Fruit fly (Drosophila melanogaster) whole organism, embryonic: ENCODE data around the gene CG3662.

Source experiments
- CG10267 ChIP-seq: fragments of 200-800 bp; sonication (Bioruptor generic); optimal IDR thresholded peaks from 2 replicates; lab custom pipeline; 2018; ENCODE audit warnings: missing biosample characterization, mild to moderate bottlenecking, missing genetic modification characterization, moderate library complexity
- CG10565 ChIP-seq: fragments of 200-800 bp; sonication (Bioruptor generic); optimal IDR thresholded peaks from 3 replicates; lab custom pipeline; 2016; ENCODE audit warnings: missing biosample characterization, mild to moderate bottlenecking, missing genetic modification characterization
- CG10654 ChIP-seq: fragments of 200-800 bp; sonication (Bioruptor generic); optimal IDR thresholded peaks from 2 replicates; lab custom pipeline; 2016; ENCODE audit warnings: missing biosample characterization, missing genetic modification characterization
- CG11560 ChIP-seq: fragments of 200-800 bp; sonication (Bioruptor generic); IDR thresholded peaks from 3 replicates; pipeline ENCODE4 v1.3.6; 2022; ENCODE audit warnings: missing biosample characterization, missing genetic modification characterization
- CG12391 ChIP-seq: fragments of 200-800 bp; sonication (Bioruptor generic); optimal IDR thresholded peaks from 3 replicates; lab custom pipeline; 2018; ENCODE audit warnings: missing biosample characterization, mild to moderate bottlenecking, missing genetic modification characterization, moderate library complexity
- CG12769 ChIP-seq: fragments of 200-800 bp; sonication (Bioruptor generic); optimal IDR thresholded peaks from 2 replicates; lab custom pipeline; 2019; ENCODE audit warnings: missing biosample characterization, mild to moderate bottlenecking, missing genetic modification characterization, moderate library complexity
- CG12942 ChIP-seq: fragments of 200-800 bp; sonication (Bioruptor generic); optimal IDR thresholded peaks from 3 replicates; lab custom pipeline; 2016; ENCODE audit warnings: missing biosample characterization, missing genetic modification characterization
- CG13624 ChIP-seq: fragments of 200-800 bp; sonication (Bioruptor generic); optimal IDR thresholded peaks from 2 replicates; lab custom pipeline; 2016; ENCODE audit warnings: missing biosample characterization, missing genetic modification characterization
- CG15011 ChIP-seq: fragments of 200-800 bp; sonication (Bioruptor generic); optimal IDR thresholded peaks from 3 replicates; lab custom pipeline; 2018; ENCODE audit warnings: missing biosample characterization, mild to moderate bottlenecking, missing genetic modification characterization
- CG17829 ChIP-seq: fragments of 200-800 bp; optimal IDR thresholded peaks from 2 replicates; lab custom pipeline; 2019; ENCODE audit warnings: missing biosample characterization, mild to moderate bottlenecking, missing genetic modification characterization, moderate library complexity
- CG18599 ChIP-seq: fragments of 200-800 bp; sonication (Bioruptor generic); optimal IDR thresholded peaks from 3 replicates; lab custom pipeline; 2017; ENCODE audit warnings: missing biosample characterization, missing genetic modification characterization, mild to moderate bottlenecking, moderate library complexity, missing genetic modification reagents
- CG18764 ChIP-seq: fragments of 200-800 bp; sonication (Bioruptor generic); optimal IDR thresholded peaks from 3 replicates; lab custom pipeline; 2016; ENCODE audit warnings: missing biosample characterization, missing genetic modification characterization
- CG2120 ChIP-seq: fragments of 200-800 bp; sonication (Bioruptor generic); optimal IDR thresholded peaks from 3 replicates; lab custom pipeline; 2016; ENCODE audit warnings: missing biosample characterization, missing genetic modification characterization
- CG2202 ChIP-seq: fragments of 200-800 bp; sonication (Bioruptor generic); optimal IDR thresholded peaks from 2 replicates; lab custom pipeline; 2018; ENCODE audit warnings: missing biosample characterization, mild to moderate bottlenecking, missing genetic modification characterization
- CG2875 ChIP-seq: fragments of 200-800 bp; sonication (Bioruptor generic); optimal IDR thresholded peaks from 2 replicates; lab custom pipeline; 2017; ENCODE audit warnings: missing biosample characterization, mild to moderate bottlenecking, missing genetic modification characterization, missing genetic modification reagents
- CG34376 ChIP-seq: fragments of 200-800 bp; sonication (Bioruptor generic); optimal IDR thresholded peaks from 2 replicates; lab custom pipeline; 2018; ENCODE audit warnings: missing biosample characterization, mild to moderate bottlenecking, missing genetic modification characterization
- CG3726 ChIP-seq: fragments of 200-800 bp; sonication (Bioruptor generic); IDR thresholded peaks from 3 replicates; pipeline ENCODE4, ENCODE4 v1.3.6; 2022; ENCODE audit warnings: missing biosample characterization, missing genetic modification characterization
- CG3847 ChIP-seq: fragments of 200-800 bp; sonication (Bioruptor generic); IDR thresholded peaks from 2 replicates; pipeline ENCODE4 v1.3.6; 2022; ENCODE audit warnings: missing biosample characterization, missing genetic modification characterization
- CG5953 ChIP-seq: fragments of 200-800 bp; sonication (Bioruptor generic); IDR thresholded peaks from 2 replicates; pipeline ENCODE4 v1.3.6; 2022; ENCODE audit warnings: missing biosample characterization, missing genetic modification characterization
- CG6175 ChIP-seq: fragments of 200-800 bp; sonication (Bioruptor generic); IDR thresholded peaks from 3 replicates; pipeline ENCODE4 v1.3.6; 2022; ENCODE audit warnings: missing biosample characterization, missing genetic modification characterization
- CG8281 ChIP-seq: fragments of 200-800 bp; sonication (Bioruptor generic); optimal IDR thresholded peaks from 2 replicates; lab custom pipeline; 2018; ENCODE audit warnings: missing biosample characterization, mild to moderate bottlenecking, missing genetic modification characterization, moderate library complexity
- CG8388 ChIP-seq: fragments of 200-800 bp; sonication (Bioruptor generic); optimal IDR thresholded peaks from 2 replicates; lab custom pipeline; 2019; ENCODE audit warnings: missing biosample characterization, mild to moderate bottlenecking, missing genetic modification characterization, moderate library complexity
- Chrac-16 ChIP-seq: fragments of 200-800 bp; sonication (Bioruptor generic); optimal IDR thresholded peaks from 3 replicates; lab custom pipeline; 2016; ENCODE audit warnings: missing biosample characterization, missing genetic modification characterization
- H15 ChIP-seq: fragments of 200-800 bp; sonication (Bioruptor generic); IDR thresholded peaks from 3 replicates; pipeline ENCODE4 v1.3.6; 2022; ENCODE audit warnings: missing biosample characterization, missing genetic modification characterization
- HLHmδ ChIP-seq: fragments of 200-800 bp; sonication (Bioruptor generic); optimal IDR thresholded peaks from 2 replicates; lab custom pipeline; 2018; ENCODE audit warnings: missing biosample characterization, mild to moderate bottlenecking, missing genetic modification characterization, moderate library complexity
- Mrtf ChIP-seq: fragments of 200-800 bp; sonication (Bioruptor generic); IDR thresholded peaks from 3 replicates; pipeline ENCODE4 v1.3.6; 2022; ENCODE audit warnings: missing biosample characterization, missing genetic modification characterization
- Myb ChIP-seq: fragments of 200-800 bp; sonication (Bioruptor generic); optimal IDR thresholded peaks from 2 replicates; lab custom pipeline; 2016; ENCODE audit warnings: missing biosample characterization, missing genetic modification characterization
- amos ChIP-seq: fragments of 200-800 bp; sonication (Bioruptor generic); IDR thresholded peaks from 2 replicates; pipeline ENCODE4 v1.3.6; 2022; ENCODE audit warnings: missing biosample characterization, missing genetic modification characterization; ENCODE audit not compliant: partially characterized antibody
- ap ChIP-seq: fragments of 200-800 bp; sonication (Bioruptor generic); IDR thresholded peaks from 2 replicates; pipeline ENCODE4 v1.3.6; 2022; ENCODE audit warnings: missing biosample characterization, missing genetic modification characterization
- cato ChIP-seq: fragments of 200-800 bp; sonication (Bioruptor generic); optimal IDR thresholded peaks from 2 replicates; lab custom pipeline; 2016; ENCODE audit warnings: missing biosample characterization, missing genetic modification characterization, borderline replicate concordance
- crc ChIP-seq: fragments of 200-800 bp; sonication (Bioruptor generic); optimal IDR thresholded peaks from 2 replicates; lab custom pipeline; 2016; ENCODE audit warnings: missing biosample characterization, missing genetic modification characterization
- dpn ChIP-seq, 2 experiments: fragments of 200-800 bp; sonication (Bioruptor generic); optimal IDR thresholded peaks; 3 replicates each; lab custom pipeline; 2016; ENCODE audit warnings: missing biosample characterization in 2 of 2, missing genetic modification characterization in 2 of 2
- esg ChIP-seq: fragments of 200-800 bp; sonication (Bioruptor generic); conservative IDR thresholded peaks from 2 replicates; pipeline ENCODE4 v1.3.6; 2022; ENCODE audit warnings: missing biosample characterization, missing genetic modification characterization
- exex ChIP-seq: fragments of 200-800 bp; sonication (Bioruptor generic); optimal IDR thresholded peaks from 4 replicates; lab custom pipeline; 2018; ENCODE audit warnings: missing biosample characterization, mild to moderate bottlenecking, missing genetic modification characterization, moderate library complexity
- eyg ChIP-seq: fragments of 200-800 bp; sonication (Bioruptor generic); optimal IDR thresholded peaks from 3 replicates; lab custom pipeline; 2016; ENCODE audit warnings: missing biosample characterization, missing genetic modification characterization
- fd102C ChIP-seq: fragments of 200-800 bp; sonication (Bioruptor generic); optimal IDR thresholded peaks from 2 replicates; lab custom pipeline; 2018; ENCODE audit warnings: missing biosample characterization, mild to moderate bottlenecking, missing genetic modification characterization, moderate library complexity
- gfzf ChIP-seq: fragments of 200-800 bp; sonication (Bioruptor generic); optimal IDR thresholded peaks from 2 replicates; lab custom pipeline; 2016; ENCODE audit warnings: missing biosample characterization, mild to moderate bottlenecking, missing genetic modification characterization, moderate library complexity
- gt ChIP-seq: fragments of 200-800 bp; sonication (Bioruptor generic); IDR thresholded peaks from 2 replicates; pipeline ENCODE4 v1.3.6; 2022; ENCODE audit warnings: missing biosample characterization, missing genetic modification characterization
- ham ChIP-seq: fragments of 200-800 bp; sonication (Bioruptor generic); IDR thresholded peaks from 2 replicates; pipeline ENCODE4 v1.3.6; 2022; ENCODE audit warnings: missing biosample characterization, missing genetic modification characterization
- knrl ChIP-seq: fragments of 200-800 bp; sonication (Bioruptor generic); IDR thresholded peaks from 3 replicates; pipeline ENCODE4 v1.3.6; 2022; ENCODE audit warnings: missing biosample characterization, missing genetic modification characterization; ENCODE audit not compliant: partially characterized antibody
- mirr ChIP-seq: fragments of 200-800 bp; sonication (Bioruptor generic); optimal IDR thresholded peaks from 3 replicates; lab custom pipeline; 2018; ENCODE audit warnings: missing biosample characterization, mild to moderate bottlenecking, missing genetic modification characterization
- nmo ChIP-seq: fragments of 200-800 bp; sonication (Bioruptor generic); optimal IDR thresholded peaks from 2 replicates; lab custom pipeline; 2018; ENCODE audit warnings: missing biosample characterization, mild to moderate bottlenecking, missing genetic modification characterization, moderate library complexity
- nom ChIP-seq: fragments of 200-800 bp; sonication (Bioruptor generic); optimal IDR thresholded peaks from 2 replicates; lab custom pipeline; 2017; ENCODE audit warnings: missing biosample characterization, missing genetic modification characterization, mild to moderate bottlenecking, moderate library complexity, missing genetic modification reagents
- ranshi ChIP-seq: fragments of 200-800 bp; sonication (Bioruptor generic); IDR thresholded peaks from 2 replicates; pipeline ENCODE4 v1.3.6; 2022; ENCODE audit warnings: missing biosample characterization, missing genetic modification characterization
- sens ChIP-seq: fragments of 200-800 bp; sonication (Bioruptor generic); peaks from one replicate; lab custom pipeline; 2016; ENCODE audit warnings: missing biosample characterization, missing genetic modification characterization
- sim ChIP-seq: fragments of 200-800 bp; sonication (Bioruptor generic); IDR thresholded peaks from 2 replicates; pipeline ENCODE4 v1.3.6; 2022; ENCODE audit warnings: missing biosample characterization, missing genetic modification characterization
- sna ChIP-seq: fragments of 200-800 bp; sonication (Bioruptor generic); IDR thresholded peaks from 2 replicates; pipeline ENCODE4 v1.3.6; 2022; ENCODE audit warnings: missing biosample characterization, missing genetic modification characterization; ENCODE audit not compliant: partially characterized antibody
- stwl ChIP-seq: fragments of 200-800 bp; sonication (Bioruptor generic); optimal IDR thresholded peaks from 3 replicates; lab custom pipeline; 2018; ENCODE audit warnings: missing biosample characterization, mild to moderate bottlenecking, missing genetic modification characterization, moderate library complexity
- tin ChIP-seq: fragments of 200-800 bp; sonication (Bioruptor generic); optimal IDR thresholded peaks from 3 replicates; lab custom pipeline; 2016; ENCODE audit warnings: missing biosample characterization, missing genetic modification characterization
- wek ChIP-seq: fragments of 200-800 bp; sonication (Bioruptor generic); optimal IDR thresholded peaks from 3 replicates; lab custom pipeline; 2018; ENCODE audit warnings: missing biosample characterization, mild to moderate bottlenecking, missing genetic modification characterization, moderate library complexity
- zen2 ChIP-seq: fragments of 200-800 bp; sonication (Bioruptor generic); IDR thresholded peaks from 3 replicates; pipeline ENCODE4 v1.3.6; 2022; ENCODE audit warnings: missing biosample characterization, missing genetic modification characterization; ENCODE audit not compliant: partially characterized antibody

Gene CG3662

dm6 chr2L:856001-856400 is 34.9 kb downstream of the CG3662 start (continued):
- TF ChIP-seq CG18764 (GFP tag; lab: Kevin White, UChicago) = no peak
- no peak for TF ChIP-seq CG3726 (GFP tag; lab: Robert Waterston, UW)
- TF ChIP-seq CG13624 (GFP tag; lab: Kevin White, UChicago) = no peak
- no peak for TF ChIP-seq gfzf (GFP tag; lab: Kevin White, UChicago)
- TF ChIP-seq CG12942 (GFP tag; lab: Kevin White, UChicago) = no peak
- no peak for TF ChIP-seq mirr (GFP tag; lab: Kevin White, UChicago)
- no peak for TF ChIP-seq cato (GFP tag; lab: Kevin White, UChicago)
- TF ChIP-seq CG18599 = peak; percentile 77
- no peak for TF ChIP-seq ap (GFP tag; lab: Robert Waterston, UW)
- no peak for TF ChIP-seq zen2
- no peak for TF ChIP-seq CG17829
- no peak for TF ChIP-seq amos (GFP tag; lab: Robert Waterston, UW)
- TF ChIP-seq esg = no peak
- no peak for TF ChIP-seq CG8388
- TF ChIP-seq CG2875 (GFP tag; lab: Kevin White, UChicago) = peak; percentile 40
- peak; percentile 60 for TF ChIP-seq CG12769 (tag; lab: Kevin White, UChicago)
- TF ChIP-seq CG2202 (tag; lab: Kevin White, UChicago) = peak; percentile 0
- TF ChIP-seq CG8281 (tag; lab: Kevin White, UChicago) = no peak
- no peak for TF ChIP-seq sna (GFP tag; lab: Robert Waterston, UW)
- no peak for TF ChIP-seq Mrtf (GFP tag; lab: Robert Waterston, UW)
- TF ChIP-seq nmo = no peak
- TF ChIP-seq CG2120 (GFP tag; lab: Kevin White, UChicago) = peak; percentile 33
- no peak for TF ChIP-seq crc (GFP tag; lab: Kevin White, UChicago)
- 0 out of 2 replicates have a peak, but pooled peaks have one; percentile 24 for TF ChIP-seq sim (GFP tag; lab: Robert Waterston, UW)
- TF ChIP-seq CG10654 (GFP tag; lab: Kevin White, UChicago) = no peak
- TF ChIP-seq sens (GFP tag; lab: Kevin White, UChicago) = peak; percentile 82
- no peak for TF ChIP-seq CG6175 (GFP tag; lab: Robert Waterston, UW)
- peak; percentile 74 for TF ChIP-seq HLHmδ
- TF ChIP-seq CG15011 (GFP tag; lab: Kevin White, UChicago) = no peak
- TF ChIP-seq knrl (GFP tag; lab: Robert Waterston, UW) = no peak
- no peak for TF ChIP-seq nom (GFP tag; lab: Kevin White, UChicago)
- TF ChIP-seq CG3847 (GFP tag; lab: Robert Waterston, UW) = no peak
- no peak for TF ChIP-seq CG11560 (tag; lab: Robert Waterston, UW)
- TF ChIP-seq ham (GFP tag; lab: Robert Waterston, UW) = no peak
- no peak for TF ChIP-seq CG12391 (tag; lab: Kevin White, UChicago)
- no peak for TF ChIP-seq CG10565
- no peak for TF ChIP-seq ranshi (GFP tag; lab: Robert Waterston, UW)
- TF ChIP-seq CG34376 (GFP tag; lab: Kevin White, UChicago) = no peak
- TF ChIP-seq eyg (GFP tag; lab: Kevin White, UChicago) = no peak
- no peak for TF ChIP-seq exex (tag; lab: Kevin White, UChicago)
- peak; percentile 25 for TF ChIP-seq wek (GFP tag; lab: Kevin White, UChicago)
- no peak for TF ChIP-seq stwl (tag; lab: Kevin White, UChicago)
- no peak for TF ChIP-seq Chrac-16 (GFP tag; lab: Kevin White, UChicago)
- TF ChIP-seq tin (GFP tag; lab: Kevin White, UChicago) = no peak
- no peak for TF ChIP-seq H15 (GFP tag; lab: Robert Waterston, UW)
- no peak for TF ChIP-seq gt (GFP tag; lab: Robert Waterston, UW)
- no peak for TF ChIP-seq Myb (GFP tag; lab: Kevin White, UChicago)
- TF ChIP-seq CG10267 (tag; lab: Kevin White, UChicago) = no peak
- no peak for TF ChIP-seq dpn (GFP tag; optimal IDR thresholded peaks at IDR 0.05; lab: Kevin White, UChicago)
- no peak for TF ChIP-seq CG5953 (GFP tag; lab: Robert Waterston, UW)
- TF ChIP-seq fd102C (GFP tag; lab: Kevin White, UChicago) = no peak
